Fruit fly (Drosophila melanogaster) whole organism, embryonic: ENCODE data around the gene PH4alphaPV.

Experiments
- Asciz ChIP-seq: fragments of 200-800 bp; sonication (Bioruptor generic); optimal IDR thresholded peaks from 2 replicates; lab custom pipeline; 2017; ENCODE audit warnings: missing biosample characterization, mild to moderate bottlenecking, missing genetic modification characterization, missing genetic modification reagents
- CG11085 ChIP-seq: fragments of 200-800 bp; sonication (Bioruptor generic); IDR thresholded peaks from 2 replicates; pipeline ENCODE4 v1.3.6; 2022; ENCODE audit warnings: missing biosample characterization, missing genetic modification characterization
- CG11247 ChIP-seq: fragments of 200-800 bp; sonication (Bioruptor generic); IDR thresholded peaks from 2 replicates; pipeline ENCODE4 v1.3.6; 2022; ENCODE audit warnings: missing biosample characterization, missing genetic modification characterization
- CG11695 ChIP-seq: fragments of 200-800 bp; sonication (Bioruptor generic); IDR thresholded peaks from 3 replicates; pipeline ENCODE4 v1.3.6; 2022; ENCODE audit warnings: missing biosample characterization, missing genetic modification characterization
- CG12744 ChIP-seq: fragments of 200-800 bp; sonication (Bioruptor generic); optimal IDR thresholded peaks from 2 replicates; lab custom pipeline; 2016; ENCODE audit warnings: missing biosample characterization, missing genetic modification characterization
- CG15514 ChIP-seq: fragments of 200-800 bp; sonication (Bioruptor generic); optimal IDR thresholded peaks from 3 replicates; lab custom pipeline; 2017; ENCODE audit warnings: missing biosample characterization, missing genetic modification characterization, mild to moderate bottlenecking, moderate library complexity, missing genetic modification reagents
- CG2202 ChIP-seq: fragments of 200-800 bp; sonication (Bioruptor generic); optimal IDR thresholded peaks from 2 replicates; lab custom pipeline; 2018; ENCODE audit warnings: missing biosample characterization, mild to moderate bottlenecking, missing genetic modification characterization
- CG2889 ChIP-seq: fragments of 200-800 bp; sonication (Bioruptor generic); IDR thresholded peaks from 3 replicates; pipeline ENCODE4 v1.3.6; 2022; ENCODE audit warnings: missing biosample characterization, missing genetic modification characterization
- CG31224 ChIP-seq: fragments of 200-800 bp; sonication (Bioruptor generic); IDR thresholded peaks from 2 replicates; pipeline ENCODE4 v1.3.6; 2022; ENCODE audit warnings: missing biosample characterization, missing genetic modification characterization
- CG31365 ChIP-seq: fragments of 200-800 bp; sonication (Bioruptor generic); optimal IDR thresholded peaks from 2 replicates; lab custom pipeline; 2018; ENCODE audit warnings: missing biosample characterization, mild to moderate bottlenecking, missing genetic modification characterization
- CG6175 ChIP-seq: fragments of 200-800 bp; sonication (Bioruptor generic); IDR thresholded peaks from 3 replicates; pipeline ENCODE4 v1.3.6; 2022; ENCODE audit warnings: missing biosample characterization, missing genetic modification characterization
- CG6272 ChIP-seq: fragments of 200-800 bp; sonication (Bioruptor generic); IDR thresholded peaks from 2 replicates; pipeline ENCODE4 v1.3.6; 2022; ENCODE audit warnings: missing biosample characterization, missing genetic modification characterization
- CG6683 ChIP-seq: fragments of 200-800 bp; sonication (Bioruptor generic); optimal IDR thresholded peaks from 2 replicates; lab custom pipeline; 2017; ENCODE audit warnings: missing biosample characterization, mild to moderate bottlenecking, missing genetic modification characterization, missing genetic modification reagents
- CG6791 ChIP-seq: fragments of 200-800 bp; sonication (Bioruptor generic); IDR thresholded peaks from 3 replicates; pipeline ENCODE4 v1.3.6; 2022; ENCODE audit warnings: missing biosample characterization, missing genetic modification characterization; ENCODE audit not compliant: partially characterized antibody
- CG9932 ChIP-seq: fragments of 200-800 bp; sonication (Bioruptor generic); IDR thresholded peaks from 2 replicates; pipeline ENCODE4 v1.3.6; 2022; ENCODE audit warnings: missing biosample characterization, missing genetic modification characterization
- Drgx ChIP-seq: fragments of 200-800 bp; sonication (Bioruptor generic); IDR thresholded peaks from 2 replicates; pipeline ENCODE4 v1.3.6; 2022; ENCODE audit warnings: missing biosample characterization, missing genetic modification characterization
- ERR ChIP-seq: fragments of 200-800 bp; sonication (Bioruptor generic); optimal IDR thresholded peaks from 2 replicates; lab custom pipeline; 2016; ENCODE audit warnings: missing biosample characterization, missing genetic modification characterization
- Ets65A ChIP-seq: fragments of 200-800 bp; sonication (Bioruptor generic); peaks from one replicate; lab custom pipeline; 2016; ENCODE audit warnings: missing biosample characterization, missing genetic modification characterization
- Hmx ChIP-seq: fragments of 200-800 bp; sonication (Bioruptor generic); optimal IDR thresholded peaks from 2 replicates; lab custom pipeline; 2016; ENCODE audit warnings: missing biosample characterization, missing genetic modification characterization
- Hsf ChIP-seq: fragments of 200-800 bp; sonication (Bioruptor generic); optimal IDR thresholded peaks from 3 replicates; lab custom pipeline; 2016; ENCODE audit warnings: missing biosample characterization, missing genetic modification characterization
- MESR4 ChIP-seq: fragments of 200-800 bp; sonication (Bioruptor generic); optimal IDR thresholded peaks from 2 replicates; lab custom pipeline; 2018; ENCODE audit warnings: missing biosample characterization, mild to moderate bottlenecking, missing genetic modification characterization, moderate library complexity
- Neu2 ChIP-seq: fragments of 200-800 bp; sonication (Bioruptor generic); optimal IDR thresholded peaks from 3 replicates; lab custom pipeline; 2016; ENCODE audit warnings: missing biosample characterization, missing genetic modification characterization, borderline replicate concordance
- Poxn ChIP-seq: fragments of 200-800 bp; sonication (Bioruptor generic); IDR thresholded peaks from 2 replicates; pipeline ENCODE4 v1.3.6; 2022; ENCODE audit warnings: missing biosample characterization, missing genetic modification characterization
- TFAM ChIP-seq: fragments of 200-800 bp; sonication (Bioruptor generic); optimal IDR thresholded peaks from 2 replicates; lab custom pipeline; 2017; ENCODE audit warnings: missing biosample characterization, missing genetic modification characterization, inconsistent platforms
- Tbp ChIP-seq: fragments of >200 bp; optimal IDR thresholded peaks from 2 replicates; lab custom pipeline; 2018; ENCODE audit warnings: missing biosample characterization, missing genetic modification characterization
- ab ChIP-seq: fragments of 200-800 bp; sonication (Bioruptor generic); optimal IDR thresholded peaks from 2 replicates; lab custom pipeline; 2016; ENCODE audit warnings: missing biosample characterization, missing genetic modification characterization
- ase ChIP-seq: fragments of 200-800 bp; sonication (Bioruptor generic); IDR thresholded peaks from 3 replicates; pipeline ENCODE4 v1.3.6; 2022; ENCODE audit warnings: missing biosample characterization, missing genetic modification characterization
- gcm ChIP-seq: fragments of 200-800 bp; sonication (Bioruptor generic); optimal IDR thresholded peaks from 2 replicates; lab custom pipeline; 2019; ENCODE audit warnings: missing biosample characterization, mild to moderate bottlenecking, missing genetic modification characterization, moderate library complexity
- gcm2 ChIP-seq: fragments of 200-800 bp; sonication (Bioruptor generic); optimal IDR thresholded peaks from 2 replicates; lab custom pipeline; 2016; ENCODE audit warnings: missing biosample characterization, missing genetic modification characterization
- gsb ChIP-seq: fragments of 200-800 bp; sonication (Bioruptor generic); IDR thresholded peaks from 2 replicates; pipeline ENCODE4 v1.3.6; 2022; ENCODE audit warnings: missing biosample characterization, missing genetic modification characterization
- ham ChIP-seq: fragments of 200-800 bp; sonication (Bioruptor generic); IDR thresholded peaks from 2 replicates; pipeline ENCODE4 v1.3.6; 2022; ENCODE audit warnings: missing biosample characterization, missing genetic modification characterization
- hb ChIP-seq: fragments of 200-800 bp; sonication (Bioruptor generic); IDR thresholded peaks from 3 replicates; pipeline ENCODE4 v1.3.6; 2022; ENCODE audit warnings: missing biosample characterization, missing genetic modification characterization; ENCODE audit not compliant: partially characterized antibody
- jigr1 ChIP-seq: fragments of 200-800 bp; sonication (Bioruptor generic); IDR thresholded peaks from 3 replicates; pipeline ENCODE4 v1.3.6; 2022; ENCODE audit warnings: missing biosample characterization, missing genetic modification characterization
- lov ChIP-seq, 2 experiments: fragments of 200-800 bp in 1 of 2; fragments of >200 bp in 1 of 2; sonication (Bioruptor generic) in 1 of 2; IDR thresholded peaks in 1 of 2; optimal IDR thresholded peaks in 1 of 2; 2 replicates in 1 of 2; 3 replicates in 1 of 2; pipeline versions ENCODE4 v1.3.6 to Lab custom; 2017 to 2022; ENCODE audit warnings: missing biosample characterization in 1 of 2, missing genetic modification characterization in 1 of 2
- mirr ChIP-seq: fragments of 200-800 bp; sonication (Bioruptor generic); optimal IDR thresholded peaks from 3 replicates; lab custom pipeline; 2018; ENCODE audit warnings: missing biosample characterization, mild to moderate bottlenecking, missing genetic modification characterization
- nmo ChIP-seq: fragments of 200-800 bp; sonication (Bioruptor generic); optimal IDR thresholded peaks from 2 replicates; lab custom pipeline; 2018; ENCODE audit warnings: missing biosample characterization, mild to moderate bottlenecking, missing genetic modification characterization, moderate library complexity
- pros ChIP-seq: fragments of 200-800 bp; sonication (Bioruptor generic); optimal IDR thresholded peaks from 3 replicates; lab custom pipeline; 2019; ENCODE audit warnings: missing biosample characterization, mild to moderate bottlenecking, missing genetic modification characterization, moderate library complexity
- schlank ChIP-seq: fragments of 200-800 bp; sonication (Bioruptor generic); optimal IDR thresholded peaks from 2 replicates; lab custom pipeline; 2018; ENCODE audit warnings: missing biosample characterization, mild to moderate bottlenecking, missing genetic modification characterization
- sens ChIP-seq: fragments of 200-800 bp; sonication (Bioruptor generic); peaks from one replicate; lab custom pipeline; 2016; ENCODE audit warnings: missing biosample characterization, missing genetic modification characterization
- sisA ChIP-seq: fragments of 200-800 bp; sonication (Bioruptor generic); IDR thresholded peaks from 2 replicates; pipeline ENCODE4 v1.3.6; 2022; ENCODE audit warnings: missing biosample characterization, missing genetic modification characterization
- slou ChIP-seq: fragments of 200-800 bp; sonication (Bioruptor generic); optimal IDR thresholded peaks from 3 replicates; lab custom pipeline; 2016; ENCODE audit warnings: missing biosample characterization, missing genetic modification characterization
- so ChIP-seq: fragments of 200-800 bp; sonication (Bioruptor generic); IDR thresholded peaks from 3 replicates; pipeline ENCODE4 v1.3.6; 2022; ENCODE audit warnings: missing biosample characterization, missing genetic modification characterization
- ssp ChIP-seq: fragments of 200-800 bp; sonication (Bioruptor generic); IDR thresholded peaks from 2 replicates; pipeline ENCODE4 v1.3.6; 2022; ENCODE audit warnings: missing biosample characterization, missing genetic modification characterization
- tap ChIP-seq: fragments of 200-800 bp; optimal IDR thresholded peaks from 3 replicates; lab custom pipeline; 2019; ENCODE audit warnings: missing biosample characterization, mild to moderate bottlenecking, missing genetic modification characterization, moderate library complexity
- tll ChIP-seq, 2 experiments: fragments of 200-800 bp in 1 of 2; fragments of >200 bp in 1 of 2; sonication (Bioruptor generic) in 1 of 2; optimal IDR thresholded peaks; 2 replicates each; lab custom pipeline; 2017 to 2019; ENCODE audit warnings: missing biosample characterization in 2 of 2, missing genetic modification characterization in 2 of 2, mild to moderate bottlenecking in 1 of 2, moderate library complexity in 1 of 2
- vvl ChIP-seq: fragments of 200-800 bp; sonication (Bioruptor generic); IDR thresholded peaks from 2 replicates; pipeline ENCODE4 v1.3.6; 2022; ENCODE audit warnings: missing biosample characterization, missing genetic modification characterization
- zfh1 ChIP-seq: fragments of 200-800 bp; sonication (Bioruptor generic); IDR thresholded peaks from 3 replicates; pipeline ENCODE4 v1.3.6; 2022; ENCODE audit warnings: missing biosample characterization, missing genetic modification characterization

The PH4alphaPV gene

DNA sequence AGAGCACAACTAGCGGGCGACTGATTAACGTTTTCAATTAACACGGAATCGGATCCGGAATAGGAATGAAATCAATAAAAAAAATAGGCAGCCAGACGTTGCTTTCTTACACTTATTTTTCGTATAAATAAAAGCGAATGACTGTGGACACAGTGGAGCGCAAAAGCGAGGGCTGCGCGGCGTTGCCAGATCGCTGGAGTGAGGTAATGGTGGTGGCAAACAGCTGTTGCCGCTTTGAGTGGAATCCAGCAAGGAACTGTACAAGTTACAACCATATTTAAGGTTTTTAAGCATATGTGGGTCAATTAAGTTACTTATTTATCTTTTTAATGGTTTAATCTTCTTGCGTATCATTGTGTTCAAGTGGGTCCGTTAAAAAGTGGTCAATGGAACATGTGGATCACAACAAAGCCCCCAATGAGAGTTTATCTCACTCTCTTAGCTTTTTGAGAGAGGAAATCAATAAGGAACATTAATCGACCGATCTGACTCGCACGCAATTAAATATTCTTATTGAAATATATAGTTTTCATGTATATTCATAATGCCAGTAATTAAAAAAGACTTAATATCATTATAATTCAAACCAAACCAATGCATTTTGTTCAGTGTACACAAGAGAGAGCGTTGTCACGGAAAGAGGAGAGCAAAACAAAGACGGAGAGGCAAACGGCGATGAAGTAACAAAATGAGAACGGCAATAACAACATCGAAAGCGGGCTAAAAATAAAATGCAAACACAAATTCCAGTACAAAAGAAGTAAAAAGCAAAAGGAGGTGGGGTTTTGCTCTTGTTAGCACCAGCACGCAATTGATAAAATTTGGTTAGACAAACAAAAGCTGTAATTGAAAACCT is 48.0 kb downstream of the PH4alphaPV start (continued):
- TF ChIP-seq mirr (GFP tag; lab: Kevin White, UChicago) (peak; percentile 24), gcm2 (GFP tag; lab: Kevin White, UChicago) (no peak), lov (optimal IDR thresholded peaks at IDR 0.05; lab: Kevin White, UChicago) (no peak), lov (GFP tag; IDR thresholded peaks at IDR 0.05; lab: Robert Waterston, UW) (peak; percentile 96), ERR (GFP tag; lab: Kevin White, UChicago) (peak; percentile 84), CG6683 (peak; percentile 81), ham (GFP tag; lab: Robert Waterston, UW) (peak; percentile 67; the same call in 1 of the 2 replicates), ssp (GFP tag; lab: Robert Waterston, UW) (peak; percentile 73), CG31365 (tag; lab: Kevin White, UChicago) (peak; percentile 63), CG11247 (GFP tag; lab: Robert Waterston, UW) (peak; percentile 91), ab (no peak), Hsf (peak; percentile 90), jigr1 (GFP tag; lab: Robert Waterston, UW) (0 out of 3 replicates have a peak, but pooled peaks have one; percentile 29), CG11695 (GFP tag; lab: Robert Waterston, UW) (peak; percentile 95), vvl (GFP tag; lab: Robert Waterston, UW) (peak; percentile 99), CG2889 (GFP tag; lab: Robert Waterston, UW) (peak; percentile 83), pros (no peak), nmo (GFP tag; lab: Kevin White, UChicago) (peak; percentile 92), CG12744 (GFP tag; lab: Kevin White, UChicago) (peak; percentile 89), TFAM (GFP tag; lab: Kevin White, UChicago) (peak; percentile 63), tap (tag; lab: Kevin White, UChicago) (peak; percentile 88), CG9932 (GFP tag; lab: Robert Waterston, UW) (peak; percentile 87), CG6175 (GFP tag; lab: Robert Waterston, UW) (peak; percentile 86), CG6791 (GFP tag; lab: Robert Waterston, UW) (peak; percentile 38; the same call in 1 of the 3 replicates), tll (GFP tag; optimal IDR thresholded peaks at IDR 0.05; lab: Kevin White, UChicago) (peak in 1 of 2 experiments; percentile 6), schlank (tag; lab: Kevin White, UChicago) (peak; percentile 66), Ets65A (GFP tag; lab: Kevin White, UChicago) (peak; percentile 94), ase (peak; percentile 93; the same call in 2 of the 3 replicates), hb (no peak), gcm (GFP tag; lab: Kevin White, UChicago) (peak; percentile 94), zfh1 (GFP tag; lab: Robert Waterston, UW) (peak; percentile 93), Neu2 (GFP tag; lab: Kevin White, UChicago) (peak; percentile 48), Hmx (GFP tag; lab: Kevin White, UChicago) (peak; percentile 79), gsb (GFP tag; lab: Robert Waterston, UW) (peak; percentile 85), slou (peak; percentile 70), CG31224 (GFP tag; lab: Robert Waterston, UW) (peak; percentile 81), Drgx (GFP tag; lab: Robert Waterston, UW) (peak; percentile 96), sisA (GFP tag; lab: Robert Waterston, UW) (peak; percentile 89), MESR4 (GFP tag; lab: Kevin White, UChicago) (peak; percentile 22), CG2202 (peak; percentile 74), Poxn (GFP tag; lab: Robert Waterston, UW) (peak; percentile 77), sens (GFP tag; lab: Kevin White, UChicago) (peak; percentile 98), so (GFP tag; lab: Robert Waterston, UW) (peak; percentile 96), Asciz (GFP tag; lab: Kevin White, UChicago) (peak; percentile 86), CG6272 (GFP tag; lab: Robert Waterston, UW) (peak; percentile 81), Tbp (no peak), CG11085 (GFP tag; lab: Robert Waterston, UW) (peak; percentile 84), CG15514 (GFP tag; lab: Kevin White, UChicago) (peak; percentile 82)
